Fruit fly (Drosophila melanogaster) whole organism, wandering third instar larva: ENCODE data around the gene CG42692.

ENCODE experiments used
- Dfd ChIP-seq: fragments of >200 bp; optimal IDR thresholded peaks from 2 replicates; lab custom pipeline; 2017; ENCODE audit warnings: missing biosample characterization, missing genetic modification characterization
- Myc ChIP-seq: fragments of >200 bp; optimal IDR thresholded peaks from 2 replicates; lab custom pipeline; 2017
- h ChIP-seq: fragments of 200-800 bp; sonication (Bioruptor generic); optimal IDR thresholded peaks from 3 replicates; lab custom pipeline; 2016; ENCODE audit warnings: missing biosample characterization, mild to moderate bottlenecking, missing genetic modification characterization
- psq ChIP-seq: fragments of 200-800 bp; sonication (Bioruptor generic); optimal IDR thresholded peaks from 3 replicates; lab custom pipeline; 2017; ENCODE audit warnings: missing biosample characterization, mild to moderate bottlenecking, missing genetic modification characterization, moderate library complexity
- usp ChIP-seq: fragments of >200 bp; optimal IDR thresholded peaks from 2 replicates; lab custom pipeline; 2017; ENCODE audit warnings: missing biosample characterization, missing genetic modification characterization

- TF ChIP-seq psq = no peak
- TF ChIP-seq h (GFP tag; lab: Kevin White, UChicago) = no peak
- no peak for TF ChIP-seq usp (GFP tag; lab: Kevin White, UChicago)
- TF ChIP-seq Dfd (GFP tag; lab: Kevin White, UChicago) = peak; percentile 57
- no peak for TF ChIP-seq Myc (lab: Kevin White, UChicago)
Measured at dm6 chr2L:14045562-14046196, 37.8 kb downstream of the CG42692 start.
